Fruit fly (Drosophila melanogaster): Measurements from ENCODE around the gene Ptip.

DNA sequence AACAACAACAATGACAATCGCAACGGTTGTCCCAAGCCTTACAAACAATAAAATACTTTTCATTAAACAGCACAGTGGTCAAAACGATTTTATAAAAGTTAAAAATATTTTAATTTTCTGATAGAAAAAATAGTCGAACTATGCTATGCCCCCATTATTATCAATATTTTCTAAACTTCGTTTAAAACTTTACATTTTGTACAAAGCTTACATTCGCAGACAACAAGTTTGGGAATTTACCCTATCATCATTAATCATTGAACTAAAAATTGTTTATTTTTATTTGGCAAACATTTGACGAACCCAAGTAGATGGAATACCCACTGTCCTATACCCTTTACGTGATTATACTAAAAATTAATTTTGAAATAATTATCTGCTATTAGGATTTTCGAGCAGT, 49.3 kb upstream of the Ptip start:
- TF ChIP-seq EcR (GFP tag; optimal IDR thresholded peaks at IDR 0.05) (no peak), Dll (optimal IDR thresholded peaks at IDR 0.05) (no peak), psq (optimal IDR thresholded peaks at IDR 0.05) (no peak)
